Fruit fly (Drosophila melanogaster): Measurements from ENCODE around the gene CG5026.

CG5026 gene

dm6 chr3L:8996173-8996767 lies 27.9 kb downstream of the CG5026 start (continued):
- peak; percentile 41 for TF ChIP-seq CG12942 (GFP tag; optimal IDR thresholded peaks at IDR 0.05)
- no peak for TF ChIP-seq Atf-2 (GFP tag; optimal IDR thresholded peaks at IDR 0.05)
- peak; percentile 51 for TF ChIP-seq CG8924 (tag; optimal IDR thresholded peaks at IDR 0.05)
- TF ChIP-seq Bteb2 (GFP tag; optimal IDR thresholded peaks at IDR 0.05) = no peak
- TF ChIP-seq CG11696 (GFP tag; IDR thresholded peaks at IDR 0.05) = peak; percentile 50; the same call in 1 of the 2 replicates
- no peak for TF ChIP-seq prd (optimal IDR thresholded peaks at IDR 0.05)
- TF ChIP-seq prd (GFP tag; IDR thresholded peaks at IDR 0.05) = peak; percentile 78
- peak; percentile 69 for TF ChIP-seq CG10979 (tag; optimal IDR thresholded peaks at IDR 0.05)
- TF ChIP-seq Nf-YC (tag; optimal IDR thresholded peaks at IDR 0.05) = no peak
- peak; percentile 0 for TF ChIP-seq Lhr (GFP tag; optimal IDR thresholded peaks at IDR 0.05)
- peak; percentile 21 for TF ChIP-seq CG8944 (GFP tag; optimal IDR thresholded peaks at IDR 0.05)
- TF ChIP-seq crp (GFP tag; optimal IDR thresholded peaks at IDR 0.05) = no peak
- TF ChIP-seq jing (GFP tag; optimal IDR thresholded peaks at IDR 0.05) = peak; percentile 50
- no peak for TF ChIP-seq CG8089 (GFP tag; optimal IDR thresholded peaks at IDR 0.05)
- no peak for TF ChIP-seq pfk (GFP tag; optimal IDR thresholded peaks at IDR 0.05)
- TF ChIP-seq Chrac-16 (GFP tag; optimal IDR thresholded peaks at IDR 0.05) = peak; percentile 63
- no peak for TF ChIP-seq sc (optimal IDR thresholded peaks at IDR 0.05)
- peak; percentile 57 for TF ChIP-seq sc (GFP tag; optimal IDR thresholded peaks at IDR 0.05)
- TF ChIP-seq CG1233 (GFP tag; optimal IDR thresholded peaks at IDR 0.05) = peak; percentile 39
- no peak for TF ChIP-seq ac (GFP tag; optimal IDR thresholded peaks at IDR 0.05)
- peak; percentile 0 for TF ChIP-seq Myb (GFP tag; optimal IDR thresholded peaks at IDR 0.05)
- peak; percentile 24 for TF ChIP-seq fu2 (GFP tag; optimal IDR thresholded peaks at IDR 0.05)
- TF ChIP-seq zfh2 (GFP tag; optimal IDR thresholded peaks at IDR 0.05) = peak; percentile 61
- peak; percentile 13 for TF ChIP-seq CG9437 (GFP tag; optimal IDR thresholded peaks at IDR 0.05)
- peak; percentile 49 for TF ChIP-seq CG14710 (tag; optimal IDR thresholded peaks at IDR 0.05)
- peak; percentile 15 for TF ChIP-seq CG8359 (GFP tag; optimal IDR thresholded peaks at IDR 0.05; ENCODE audit: borderline replicate concordance)
- peak; percentile 44; the same call in 1 of the 3 replicates for TF ChIP-seq CG14050 (GFP tag; IDR thresholded peaks at IDR 0.05)
- no peak for TF ChIP-seq CG17568 (GFP tag; optimal IDR thresholded peaks at IDR 0.05)
- no peak for TF ChIP-seq CG17912 (GFP tag; optimal IDR thresholded peaks at IDR 0.05)
- no peak for TF ChIP-seq CG10543 (GFP tag; optimal IDR thresholded peaks at IDR 0.05)
- TF ChIP-seq ems (GFP tag; optimal IDR thresholded peaks at IDR 0.05) = peak; percentile 51
- TF ChIP-seq pzg (GFP tag; optimal IDR thresholded peaks at IDR 0.05) = no peak
- TF ChIP-seq CG17361 (GFP tag; IDR thresholded peaks at IDR 0.05) = peak; percentile 65
- TF ChIP-seq hbn (GFP tag; IDR thresholded peaks at IDR 0.05; ENCODE audit: partially characterized antibody) = no peak
- no peak for TF ChIP-seq CG14860 (GFP tag; IDR thresholded peaks at IDR 0.05; ENCODE audit: partially characterized antibody)
- TF ChIP-seq aop (GFP tag; IDR thresholded peaks at IDR 0.05) = no peak
- TF ChIP-seq Asciz (GFP tag; optimal IDR thresholded peaks at IDR 0.05) = peak; percentile 61
- peak; percentile 75 for TF ChIP-seq ttk (GFP tag; IDR thresholded peaks at IDR 0.05)
- TF ChIP-seq bsh (GFP tag; optimal IDR thresholded peaks at IDR 0.05) = peak in 1 of 2 experiments; percentile 79
- peak; percentile 45; the same call in 1 of the 2 replicates for TF ChIP-seq bowl (GFP tag; IDR thresholded peaks at IDR 0.05)
- TF ChIP-seq CG17829 (tag; optimal IDR thresholded peaks at IDR 0.05) = peak; percentile 68
- no peak for TF ChIP-seq gfzf (GFP tag; optimal IDR thresholded peaks at IDR 0.05)
- no peak for TF ChIP-seq Eip74EF (GFP tag; optimal IDR thresholded peaks at IDR 0.05)
- peak; percentile 65; the same call in 2 of the 3 replicates for TF ChIP-seq so (GFP tag; IDR thresholded peaks at IDR 0.05)
- no peak for TF ChIP-seq CG9876 (GFP tag; optimal IDR thresholded peaks at IDR 0.05)
- peak; percentile 28 for TF ChIP-seq CG18599 (GFP tag; optimal IDR thresholded peaks at IDR 0.05)
- TF ChIP-seq CG7357 (GFP tag; IDR thresholded peaks at IDR 0.05) = peak; percentile 48; the same call in 1 of the 3 replicates
- TF ChIP-seq jigr1 (GFP tag; IDR thresholded peaks at IDR 0.05) = no peak
- TF ChIP-seq Sry-δ (GFP tag; optimal IDR thresholded peaks at IDR 0.05) = no peak
